Worm (Caenorhabditis elegans) whole organism, midembryonic: ENCODE data around the gene pyt-1.

Experiments used
- T22C8.4 ChIP-seq: fragments of 200-800 bp; sonication (Bioruptor generic); IDR thresholded peaks from 2 replicates; pipeline ENCODE4 v1.3.6; 2022; ENCODE audit warnings: missing genetic modification characterization, missing compliant biosample characterization
- cog-1 ChIP-seq: sonication (generic microtip); optimal IDR thresholded peaks from 2 replicates; lab custom pipeline; 2016; ENCODE audit warnings: missing genetic modification characterization, missing compliant biosample characterization
- ref-1 ChIP-seq: fragments of 200-800 bp; sonication (Bioruptor generic); conservative IDR thresholded peaks from 2 replicates; pipeline ENCODE4 v1.3.6; 2022; ENCODE audit warnings: missing genetic modification reagents, missing genetic modification characterization, missing compliant biosample characterization

DNA sequence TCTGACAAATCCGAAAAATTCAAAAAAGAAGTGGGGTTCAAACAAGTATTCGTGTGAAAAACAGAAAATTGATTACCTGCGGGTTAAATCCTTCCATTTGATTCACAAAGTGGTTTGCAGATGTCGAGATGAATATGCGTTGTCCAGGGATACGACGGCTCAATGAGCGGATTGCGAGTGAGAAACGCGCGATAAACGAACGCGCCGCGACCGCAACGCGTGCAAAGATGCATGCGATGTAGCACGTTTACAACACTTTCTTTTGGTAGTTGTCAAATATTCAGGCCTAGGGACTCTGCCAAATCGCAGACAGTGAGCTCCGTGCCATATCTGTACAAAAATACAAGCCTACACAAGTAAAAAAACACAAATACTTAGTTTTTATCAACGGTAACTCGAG is 9.5 kb upstream of the pyt-1 start, which contains the start of gene fubl-1:
- TF ChIP-seq T22C8.4 (GFP tag; lab: Robert Waterston, UW) (no peak), ref-1 (GFP tag; lab: Robert Waterston, UW) (no peak), cog-1 (tag; lab: Kevin White, UChicago) (no peak)
